Fruit fly (Drosophila melanogaster) whole organism, embryonic: ENCODE results near the gene CG13671.

Experiments used
- Ada2b ChIP-seq: fragments of 200-800 bp; sonication (Bioruptor generic); IDR thresholded peaks from 2 replicates; pipeline ENCODE4 v1.3.6; 2022; ENCODE audit warnings: missing biosample characterization, missing genetic modification characterization
- B-H1 ChIP-seq: fragments of 200-800 bp; sonication (Bioruptor generic); IDR thresholded peaks from 3 replicates; pipeline ENCODE4 v1.3.6; 2022; ENCODE audit warnings: missing biosample characterization, missing genetic modification characterization
- CG11247 ChIP-seq: fragments of 200-800 bp; sonication (Bioruptor generic); IDR thresholded peaks from 2 replicates; pipeline ENCODE4 v1.3.6; 2022; ENCODE audit warnings: missing biosample characterization, missing genetic modification characterization
- CG12391 ChIP-seq: fragments of 200-800 bp; sonication (Bioruptor generic); optimal IDR thresholded peaks from 3 replicates; lab custom pipeline; 2018; ENCODE audit warnings: missing biosample characterization, mild to moderate bottlenecking, missing genetic modification characterization, moderate library complexity
- CG12769 ChIP-seq: fragments of 200-800 bp; sonication (Bioruptor generic); optimal IDR thresholded peaks from 2 replicates; lab custom pipeline; 2019; ENCODE audit warnings: missing biosample characterization, mild to moderate bottlenecking, missing genetic modification characterization, moderate library complexity
- CG12942 ChIP-seq: fragments of 200-800 bp; sonication (Bioruptor generic); optimal IDR thresholded peaks from 3 replicates; lab custom pipeline; 2016; ENCODE audit warnings: missing biosample characterization, missing genetic modification characterization
- CG15073 ChIP-seq: fragments of 200-800 bp; sonication (Bioruptor generic); optimal IDR thresholded peaks from 2 replicates; lab custom pipeline; 2016; ENCODE audit warnings: missing biosample characterization, missing genetic modification characterization
- CG1529 ChIP-seq: fragments of 200-800 bp; sonication (Bioruptor generic); optimal IDR thresholded peaks from 3 replicates; lab custom pipeline; 2018; ENCODE audit warnings: missing biosample characterization, missing genetic modification characterization
- CG16779 ChIP-seq: fragments of 200-800 bp; sonication (Bioruptor generic); IDR thresholded peaks from 2 replicates; pipeline ENCODE4 v1.3.6; 2022; ENCODE audit warnings: missing biosample characterization, missing genetic modification characterization
- CG16815 ChIP-seq: fragments of 200-800 bp; sonication (Bioruptor generic); optimal IDR thresholded peaks from 3 replicates; lab custom pipeline; 2017; ENCODE audit warnings: missing biosample characterization, mild to moderate bottlenecking, missing genetic modification characterization
- CG17912 ChIP-seq: fragments of 200-800 bp; sonication (Bioruptor generic); optimal IDR thresholded peaks from 2 replicates; lab custom pipeline; 2018; ENCODE audit warnings: missing biosample characterization, mild to moderate bottlenecking, missing genetic modification characterization
- CG18262 ChIP-seq: fragments of 200-800 bp; optimal IDR thresholded peaks from 3 replicates; lab custom pipeline; 2019; ENCODE audit warnings: missing biosample characterization, mild to moderate bottlenecking, missing genetic modification characterization, moderate library complexity
- CG2120 ChIP-seq: fragments of 200-800 bp; sonication (Bioruptor generic); optimal IDR thresholded peaks from 3 replicates; lab custom pipeline; 2016; ENCODE audit warnings: missing biosample characterization, missing genetic modification characterization
- CG2678 ChIP-seq: fragments of 200-800 bp; sonication (Bioruptor generic); optimal IDR thresholded peaks from 3 replicates; lab custom pipeline; 2019; ENCODE audit warnings: missing biosample characterization, mild to moderate bottlenecking, missing genetic modification characterization, moderate library complexity
- CG3163 ChIP-seq: fragments of 200-800 bp; sonication (Bioruptor generic); optimal IDR thresholded peaks from 3 replicates; lab custom pipeline; 2016; ENCODE audit warnings: missing biosample characterization, missing genetic modification characterization
- CG32767 ChIP-seq: fragments of 200-800 bp; sonication (Bioruptor generic); IDR thresholded peaks from 2 replicates; pipeline ENCODE4 v1.3.6; 2022; ENCODE audit warnings: missing biosample characterization, missing genetic modification characterization
- CG4707 ChIP-seq: fragments of 200-800 bp; sonication (Bioruptor generic); optimal IDR thresholded peaks from 2 replicates; lab custom pipeline; 2018; ENCODE audit warnings: missing biosample characterization, mild to moderate bottlenecking, missing genetic modification characterization, moderate library complexity
- CG5245 ChIP-seq: fragments of 200-800 bp; sonication (Bioruptor generic); optimal IDR thresholded peaks from 3 replicates; lab custom pipeline; 2016; ENCODE audit warnings: missing biosample characterization, missing genetic modification characterization
- CG8089 ChIP-seq: fragments of 200-800 bp; sonication (Bioruptor generic); optimal IDR thresholded peaks from 3 replicates; lab custom pipeline; 2016; ENCODE audit warnings: missing biosample characterization, missing genetic modification characterization
- Deaf1 ChIP-seq: fragments of 200-800 bp; optimal IDR thresholded peaks from 3 replicates; lab custom pipeline; 2019; ENCODE audit warnings: missing biosample characterization, mild to moderate bottlenecking, missing genetic modification characterization, moderate library complexity
- Doc3 ChIP-seq: fragments of 200-800 bp; sonication (Bioruptor generic); IDR thresholded peaks from 3 replicates; pipeline ENCODE4 v1.3.6; 2022; ENCODE audit warnings: missing biosample characterization, missing genetic modification characterization; ENCODE audit not compliant: partially characterized antibody
- E2f2 ChIP-seq: fragments of 200-800 bp; sonication (Bioruptor generic); IDR thresholded peaks from 2 replicates; pipeline ENCODE4 v1.3.6; 2022; ENCODE audit warnings: missing biosample characterization, missing genetic modification characterization
- Hand ChIP-seq: fragments of 200-800 bp; sonication (Bioruptor generic); optimal IDR thresholded peaks from 2 replicates; lab custom pipeline; 2017; ENCODE audit warnings: mild to moderate bottlenecking, missing biosample characterization, missing genetic modification reagents, missing genetic modification characterization
- Hr3 ChIP-seq: fragments of 200-800 bp; sonication (Bioruptor generic); optimal IDR thresholded peaks from 3 replicates; lab custom pipeline; 2016; ENCODE audit warnings: missing biosample characterization, missing genetic modification characterization
- MESR4 ChIP-seq: fragments of 200-800 bp; sonication (Bioruptor generic); optimal IDR thresholded peaks from 2 replicates; lab custom pipeline; 2018; ENCODE audit warnings: missing biosample characterization, mild to moderate bottlenecking, missing genetic modification characterization, moderate library complexity
- Med ChIP-seq: fragments of 200-800 bp; sonication (Bioruptor generic); peaks from one replicate; lab custom pipeline; 2016; ENCODE audit warnings: missing biosample characterization, missing genetic modification characterization, mild to moderate bottlenecking, inconsistent platforms, moderate library complexity
- Mrtf ChIP-seq: fragments of 200-800 bp; sonication (Bioruptor generic); IDR thresholded peaks from 3 replicates; pipeline ENCODE4 v1.3.6; 2022; ENCODE audit warnings: missing biosample characterization, missing genetic modification characterization
- Ptx1 ChIP-seq: fragments of 200-800 bp; sonication (Bioruptor generic); IDR thresholded peaks from 2 replicates; pipeline ENCODE4 v1.3.6; 2022; ENCODE audit warnings: missing biosample characterization, missing genetic modification characterization
- Sin3A ChIP-seq: fragments of >200 bp; optimal IDR thresholded peaks from 2 replicates; lab custom pipeline; 2018
- Sox102F ChIP-seq: fragments of 200-800 bp; sonication (Bioruptor generic); optimal IDR thresholded peaks from 2 replicates; lab custom pipeline; 2018; ENCODE audit warnings: missing biosample characterization, mild to moderate bottlenecking, missing genetic modification characterization, moderate library complexity
- Vsx1 ChIP-seq: fragments of 200-800 bp; sonication (Bioruptor generic); optimal IDR thresholded peaks from 2 replicates; lab custom pipeline; 2017; ENCODE audit warnings: missing biosample characterization, mild to moderate bottlenecking, missing genetic modification characterization, missing genetic modification reagents
- bcd ChIP-seq: fragments of 200-800 bp; sonication (Bioruptor generic); optimal IDR thresholded peaks from 2 replicates; lab custom pipeline; 2017; ENCODE audit warnings: missing biosample characterization, mild to moderate bottlenecking, missing genetic modification characterization
- bowl ChIP-seq: fragments of 200-800 bp; sonication (Bioruptor generic); IDR thresholded peaks from 2 replicates; pipeline ENCODE4 v1.3.6; 2022; ENCODE audit warnings: missing biosample characterization, missing genetic modification characterization
- cad ChIP-seq: fragments of >200 bp; optimal IDR thresholded peaks from 2 replicates; lab custom pipeline; 2017; ENCODE audit warnings: missing biosample characterization, missing genetic modification characterization
- crc ChIP-seq: fragments of 200-800 bp; sonication (Bioruptor generic); optimal IDR thresholded peaks from 2 replicates; lab custom pipeline; 2016; ENCODE audit warnings: missing biosample characterization, missing genetic modification characterization
- cwo ChIP-seq: fragments of 200-800 bp; sonication (Bioruptor generic); optimal IDR thresholded peaks from 3 replicates; lab custom pipeline; 2017; ENCODE audit warnings: missing biosample characterization, missing genetic modification characterization, mild to moderate bottlenecking, moderate library complexity, missing genetic modification reagents
- dimm ChIP-seq: fragments of 200-800 bp; sonication (Bioruptor generic); IDR thresholded peaks from 2 replicates; pipeline ENCODE4 v1.3.6; 2022; ENCODE audit warnings: missing biosample characterization, missing genetic modification characterization
- ewg ChIP-seq: fragments of 200-800 bp; sonication (Bioruptor generic); optimal IDR thresholded peaks from 3 replicates; lab custom pipeline; 2017; ENCODE audit warnings: mild to moderate bottlenecking, missing biosample characterization, missing genetic modification reagents, missing genetic modification characterization
- fd96Cb ChIP-seq: fragments of 200-800 bp; sonication (Bioruptor generic); optimal IDR thresholded peaks from 2 replicates; lab custom pipeline; 2018; ENCODE audit warnings: missing biosample characterization, mild to moderate bottlenecking, missing genetic modification characterization, moderate library complexity
- her ChIP-seq: fragments of 200-800 bp; sonication (Bioruptor generic); optimal IDR thresholded peaks from 2 replicates; lab custom pipeline; 2016; ENCODE audit warnings: missing biosample characterization, missing genetic modification characterization
- lov ChIP-seq, 2 experiments: fragments of 200-800 bp in 1 of 2; fragments of >200 bp in 1 of 2; sonication (Bioruptor generic) in 1 of 2; IDR thresholded peaks in 1 of 2; optimal IDR thresholded peaks in 1 of 2; 2 replicates in 1 of 2; 3 replicates in 1 of 2; pipeline versions ENCODE4 v1.3.6 to Lab custom; 2017 to 2022; ENCODE audit warnings: missing biosample characterization in 1 of 2, missing genetic modification characterization in 1 of 2
- luna ChIP-seq: fragments of 200-800 bp; sonication (Bioruptor generic); optimal IDR thresholded peaks from 2 replicates; lab custom pipeline; 2016; ENCODE audit warnings: missing biosample characterization, missing genetic modification characterization
- nerfin-1 ChIP-seq: fragments of 200-800 bp; sonication (Bioruptor generic); optimal IDR thresholded peaks from 3 replicates; lab custom pipeline; 2019; ENCODE audit warnings: missing biosample characterization, mild to moderate bottlenecking, missing genetic modification characterization, moderate library complexity
- pzg ChIP-seq: fragments of 200-800 bp; sonication (Bioruptor generic); optimal IDR thresholded peaks from 3 replicates; lab custom pipeline; 2018; ENCODE audit warnings: missing biosample characterization, mild to moderate bottlenecking, missing genetic modification characterization, moderate library complexity
- repo ChIP-seq: fragments of 200-800 bp; sonication (Bioruptor generic); optimal IDR thresholded peaks from 2 replicates; lab custom pipeline; 2016; ENCODE audit warnings: missing biosample characterization, missing genetic modification characterization
- sima ChIP-seq: fragments of 200-800 bp; sonication (Bioruptor generic); optimal IDR thresholded peaks from 2 replicates; lab custom pipeline; 2016; ENCODE audit warnings: missing biosample characterization, missing genetic modification characterization
- slp2 ChIP-seq: fragments of 200-800 bp; sonication (Bioruptor generic); optimal IDR thresholded peaks from 2 replicates; lab custom pipeline; 2016; ENCODE audit warnings: missing biosample characterization, missing genetic modification characterization
- so ChIP-seq: fragments of 200-800 bp; sonication (Bioruptor generic); IDR thresholded peaks from 3 replicates; pipeline ENCODE4 v1.3.6; 2022; ENCODE audit warnings: missing biosample characterization, missing genetic modification characterization
- tio ChIP-seq: fragments of 200-800 bp; sonication (Bioruptor generic); optimal IDR thresholded peaks from 2 replicates; lab custom pipeline; 2017; ENCODE audit warnings: missing biosample characterization, missing genetic modification characterization, inconsistent platforms
- vvl ChIP-seq: fragments of 200-800 bp; sonication (Bioruptor generic); IDR thresholded peaks from 2 replicates; pipeline ENCODE4 v1.3.6; 2022; ENCODE audit warnings: missing biosample characterization, missing genetic modification characterization
- wor ChIP-seq: fragments of 200-800 bp; sonication (Bioruptor generic); IDR thresholded peaks from 2 replicates; pipeline ENCODE4 v1.3.6; 2022; ENCODE audit warnings: missing biosample characterization, missing genetic modification characterization
- zfh2 ChIP-seq: fragments of 200-800 bp; sonication (Bioruptor generic); optimal IDR thresholded peaks from 2 replicates; lab custom pipeline; 2016; ENCODE audit warnings: missing biosample characterization, missing genetic modification characterization

Gene CG13671

DNA sequence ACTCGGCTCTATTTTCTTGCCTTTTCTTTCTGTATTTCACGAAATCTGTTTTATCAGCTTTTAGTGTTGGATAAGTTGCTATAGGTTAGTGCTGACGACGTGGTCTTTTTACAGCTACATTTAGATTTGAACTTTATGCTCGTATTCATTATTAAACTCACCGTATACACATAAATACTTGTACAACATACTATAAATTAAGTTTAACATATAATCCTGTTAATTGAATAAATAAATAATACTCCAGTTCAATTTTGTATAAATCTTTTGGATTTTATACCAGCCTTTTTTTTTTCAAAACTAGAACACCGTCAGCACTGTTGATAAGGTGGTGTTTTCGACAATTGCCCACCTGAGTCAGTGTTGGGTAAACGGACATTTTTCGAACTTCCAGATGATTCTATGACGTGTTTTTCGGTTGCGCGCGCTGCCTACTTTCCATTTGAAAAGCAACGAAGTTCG lies 9.1 kb downstream of the CG13671 start, which contains the start of gene BI-1 (continued):
- TF ChIP-seq wor (GFP tag; lab: Robert Waterston, UW), result peak; percentile 18; the same call in 1 of the 2 replicates
- peak; percentile 70 for TF ChIP-seq nerfin-1 (tag; lab: Kevin White, UChicago)
- TF ChIP-seq CG12942 (GFP tag; lab: Kevin White, UChicago), result peak; percentile 36
- TF ChIP-seq CG16815 (GFP tag; lab: Kevin White, UChicago), result peak; percentile 23
- TF ChIP-seq lov (optimal IDR thresholded peaks at IDR 0.05; lab: Kevin White, UChicago), result no peak
- no peak for TF ChIP-seq lov (GFP tag; IDR thresholded peaks at IDR 0.05; lab: Robert Waterston, UW)
- no peak for TF ChIP-seq Deaf1
- TF ChIP-seq zfh2 (GFP tag; lab: Kevin White, UChicago), result peak; percentile 78
- TF ChIP-seq Ptx1 (GFP tag; lab: Robert Waterston, UW), result peak; percentile 33
- TF ChIP-seq Hr3 (GFP tag; lab: Kevin White, UChicago), result peak; percentile 57
- no peak for TF ChIP-seq CG17912 (GFP tag; lab: Kevin White, UChicago)
- TF ChIP-seq ewg (GFP tag; lab: Kevin White, UChicago), result peak; percentile 65
- peak; percentile 42 for TF ChIP-seq Sin3A (lab: Kevin White, UChicago)
- no peak for TF ChIP-seq CG15073 (GFP tag; lab: Kevin White, UChicago)
- TF ChIP-seq B-H1 (GFP tag; lab: Robert Waterston, UW), result no peak
- TF ChIP-seq CG5245 (GFP tag; lab: Kevin White, UChicago), result peak; percentile 35
- TF ChIP-seq CG12391, result peak; percentile 73
- no peak for TF ChIP-seq CG12769
- peak; percentile 83 for TF ChIP-seq E2f2 (GFP tag; lab: Robert Waterston, UW)
- TF ChIP-seq luna (GFP tag; lab: Kevin White, UChicago), result no peak
- no peak for TF ChIP-seq Sox102F (GFP tag; lab: Kevin White, UChicago)
- peak; percentile 66 for TF ChIP-seq Med (GFP tag; lab: Kevin White, UChicago)
- no peak for TF ChIP-seq repo (GFP tag; lab: Kevin White, UChicago)
- peak; percentile 74 for TF ChIP-seq bcd (GFP tag; lab: Kevin White, UChicago)
- no peak for TF ChIP-seq crc
- TF ChIP-seq sima (GFP tag; lab: Kevin White, UChicago), result no peak
- TF ChIP-seq pzg (GFP tag; lab: Kevin White, UChicago), result peak; percentile 59
- TF ChIP-seq Doc3 (GFP tag; lab: Robert Waterston, UW), result no peak
- no peak for TF ChIP-seq CG16779 (GFP tag; lab: Robert Waterston, UW)
- no peak for TF ChIP-seq slp2 (GFP tag; lab: Kevin White, UChicago)
- no peak for TF ChIP-seq tio (GFP tag; lab: Kevin White, UChicago)
- TF ChIP-seq CG11247 (GFP tag; lab: Robert Waterston, UW), result no peak
- TF ChIP-seq CG2678, result no peak
- no peak for TF ChIP-seq vvl (GFP tag; lab: Robert Waterston, UW)
- TF ChIP-seq CG2120 (GFP tag; lab: Kevin White, UChicago), result peak; percentile 76
- TF ChIP-seq Vsx1 (GFP tag; lab: Kevin White, UChicago), result no peak
- no peak for TF ChIP-seq Ada2b
- peak; percentile 14 for TF ChIP-seq her (GFP tag; lab: Kevin White, UChicago)
- no peak for TF ChIP-seq CG8089 (GFP tag; lab: Kevin White, UChicago)
- no peak for TF ChIP-seq bowl (GFP tag; lab: Robert Waterston, UW)
- no peak for TF ChIP-seq Mrtf (GFP tag; lab: Robert Waterston, UW)
- TF ChIP-seq Hand (GFP tag; lab: Kevin White, UChicago), result no peak
- TF ChIP-seq MESR4, result no peak
- no peak for TF ChIP-seq so (GFP tag; lab: Robert Waterston, UW)
- TF ChIP-seq CG18262 (tag; lab: Kevin White, UChicago), result peak; percentile 64
- TF ChIP-seq CG1529, result no peak
- peak; percentile 24 for TF ChIP-seq fd96Cb
- TF ChIP-seq cad (GFP tag; lab: Kevin White, UChicago), result no peak
- no peak for TF ChIP-seq dimm
- TF ChIP-seq cwo (GFP tag; lab: Kevin White, UChicago), result peak; percentile 63
- TF ChIP-seq CG32767, result no peak
- no peak for TF ChIP-seq CG3163 (GFP tag; lab: Kevin White, UChicago)
- no peak for TF ChIP-seq CG4707 (GFP tag; lab: Kevin White, UChicago)
